Worm (Caenorhabditis elegans) whole organism, L4 larva: ENCODE measurements around the gene F09G8.7.
A peak's percentile ranks its signal among the peaks of the same experiment; 100 is the strongest.

Experiments
- F10B5.3 ChIP-seq: sonication (generic microtip); optimal IDR thresholded peaks from 2 replicates; lab custom pipeline; 2016; ENCODE audit warnings: mild to moderate bottlenecking, missing genetic modification characterization, missing compliant biosample characterization
- F37D6.2 ChIP-seq: sonication (generic microtip); optimal IDR thresholded peaks from 2 replicates; lab custom pipeline; 2016; ENCODE audit warnings: mild to moderate bottlenecking, missing genetic modification characterization, missing compliant biosample characterization
- T20F7.1 ChIP-seq: fragments of 200-800 bp; sonication (Bioruptor generic); optimal IDR thresholded peaks from 2 replicates; lab custom pipeline; 2018; ENCODE audit warnings: mild to moderate bottlenecking, missing genetic modification characterization, missing compliant biosample characterization
- Y48G9A.11 ChIP-seq: fragments of 200-800 bp; sonication (Bioruptor generic); IDR thresholded peaks from 2 replicates; pipeline ENCODE4 v1.3.6; 2022; ENCODE audit warnings: missing genetic modification reagents, missing genetic modification characterization, missing compliant biosample characterization
- Y5F2A.4 ChIP-seq: fragments of 200-800 bp; sonication (Bioruptor generic); optimal IDR thresholded peaks from 2 replicates; lab custom pipeline; 2018; ENCODE audit warnings: mild to moderate bottlenecking, missing genetic modification characterization, missing compliant biosample characterization
- ZK337.2 ChIP-seq: fragments of 200-800 bp; sonication (Bioruptor generic); IDR thresholded peaks from 2 replicates; pipeline ENCODE4 v1.3.6; 2022; ENCODE audit warnings: missing genetic modification reagents, missing genetic modification characterization, missing compliant biosample characterization
- ZK546.5 ChIP-seq, 2 experiments: sonication (generic microtip); optimal IDR thresholded peaks; 2 replicates each; lab custom pipeline; 2017; ENCODE audit warnings: missing biosample characterization in 2 of 2, missing genetic modification characterization in 2 of 2
- ces-1 ChIP-seq: fragments of 150-350 bp; sonication (generic microtip); optimal IDR thresholded peaks from 4 replicates; lab custom pipeline; 2014; ENCODE audit warnings: missing biosample characterization, missing genetic modification reagents, missing genetic modification characterization
- ctbp-1 ChIP-seq: fragments of 200-800 bp; sonication (Bioruptor generic); IDR thresholded peaks from 2 replicates; pipeline ENCODE4 v1.3.6; 2022; ENCODE audit warnings: missing genetic modification reagents, missing genetic modification characterization, missing compliant biosample characterization
- daf-12 ChIP-seq: fragments of 150-350 bp; optimal IDR thresholded peaks from 2 replicates; lab custom pipeline; 2014; ENCODE audit warnings: missing biosample characterization, missing genetic modification reagents, missing genetic modification characterization
- daf-19 ChIP-seq: fragments of 200-800 bp; sonication (Bioruptor generic); conservative IDR thresholded peaks from 2 replicates; pipeline ENCODE4 v1.3.6; 2022; ENCODE audit warnings: missing genetic modification characterization, missing compliant biosample characterization
- daf-8 ChIP-seq: fragments of 200-800 bp; sonication (Bioruptor generic); IDR thresholded peaks from 2 replicates; pipeline ENCODE4 v1.3.6; 2022; ENCODE audit warnings: missing genetic modification characterization, missing compliant biosample characterization
- dmd-6 ChIP-seq: fragments of 200-800 bp; sonication (Bioruptor generic); IDR thresholded peaks from 2 replicates; pipeline ENCODE4 v1.3.6; 2022; ENCODE audit warnings: missing genetic modification reagents, missing genetic modification characterization, missing compliant biosample characterization
- dmd-8 ChIP-seq: fragments of 200-800 bp; sonication (Bioruptor generic); IDR thresholded peaks from 2 replicates; pipeline ENCODE4 v1.3.6; 2022; ENCODE audit warnings: missing genetic modification characterization, missing compliant biosample characterization
- duxl-1 ChIP-seq: sonication (generic microtip); optimal IDR thresholded peaks from 2 replicates; lab custom pipeline; 2016; ENCODE audit warnings: mild to moderate bottlenecking, missing genetic modification characterization, moderate library complexity, missing compliant biosample characterization; ENCODE audit not compliant: poor library complexity
- egl-43 ChIP-seq: fragments of 200-800 bp; sonication (Bioruptor generic); IDR thresholded peaks from 2 replicates; pipeline ENCODE4 v1.3.6; 2022; ENCODE audit warnings: missing genetic modification reagents, missing genetic modification characterization, missing compliant biosample characterization
- fos-1 ChIP-seq: fragments of 150-350 bp; optimal IDR thresholded peaks from 2 replicates; lab custom pipeline; 2014; ENCODE audit warnings: missing biosample characterization, missing genetic modification characterization
- gei-8 ChIP-seq: fragments of 200-800 bp; sonication (Bioruptor generic); optimal IDR thresholded peaks from 2 replicates; lab custom pipeline; 2018; ENCODE audit warnings: mild to moderate bottlenecking, missing genetic modification characterization, missing compliant biosample characterization
- hif-1 ChIP-seq, 2 experiments: sonication (generic microtip); optimal IDR thresholded peaks; 2 replicates each; lab custom pipeline; 2016 to 2017; ENCODE audit warnings: missing compliant biosample characterization in 2 of 2, missing genetic modification characterization in 2 of 2, missing genetic modification reagents in 2 of 2, missing genotype in 2 of 2, mild to moderate bottlenecking in 1 of 2
- hlh-30 ChIP-seq: sonication (generic microtip); optimal IDR thresholded peaks from 2 replicates; lab custom pipeline; 2017; ENCODE audit warnings: antibody characterized with exemption, mild to moderate bottlenecking, missing genetic modification characterization, missing compliant biosample characterization; ENCODE audit not compliant: insufficient read depth
- hmg-1.1 ChIP-seq: fragments of 200-800 bp; sonication (Bioruptor generic); IDR thresholded peaks from 2 replicates; pipeline ENCODE4 v1.3.6; 2022; ENCODE audit warnings: missing genetic modification reagents, missing genetic modification characterization, missing compliant biosample characterization
- lin-1 ChIP-seq: fragments of 200-800 bp; sonication (Bioruptor generic); IDR thresholded peaks from 2 replicates; pipeline ENCODE4 v1.3.6; 2022; ENCODE audit warnings: missing genetic modification reagents, missing genetic modification characterization, missing compliant biosample characterization
- lin-13 ChIP-seq: fragments of 150-350 bp; optimal IDR thresholded peaks from 2 replicates; lab custom pipeline; 2014; ENCODE audit warnings: missing biosample characterization, missing genetic modification reagents, missing genetic modification characterization
- lin-38 ChIP-seq: fragments of 200-800 bp; sonication (Bioruptor generic); IDR thresholded peaks from 2 replicates; pipeline ENCODE4 v1.3.6; 2022; ENCODE audit warnings: missing genetic modification reagents, missing genetic modification characterization, missing compliant biosample characterization
- lin-39 ChIP-seq: fragments of 150-350 bp; optimal IDR thresholded peaks from 2 replicates; lab custom pipeline; 2014; ENCODE audit warnings: missing biosample characterization, missing genetic modification reagents, missing genetic modification characterization
- lsy-2 ChIP-seq, 2 experiments: fragments of 150-350 bp in 1 of 2; sonication (generic microtip) in 1 of 2; optimal IDR thresholded peaks; 2 replicates each; lab custom pipeline; 2014 to 2017; ENCODE audit warnings: missing biosample characterization in 2 of 2, missing genetic modification characterization in 2 of 2
- nhr-102 ChIP-seq: sonication (generic microtip); optimal IDR thresholded peaks from 2 replicates; lab custom pipeline; 2016; ENCODE audit warnings: mild to moderate bottlenecking, missing genetic modification characterization, moderate library complexity, missing compliant biosample characterization
- nhr-11 ChIP-seq: fragments of 150-350 bp; optimal IDR thresholded peaks from 2 replicates; lab custom pipeline; 2014; ENCODE audit warnings: missing biosample characterization, missing genetic modification characterization
- nhr-42 ChIP-seq: fragments of 200-800 bp; sonication (Bioruptor generic); IDR thresholded peaks from 2 replicates; pipeline ENCODE4 v1.3.6; 2022; ENCODE audit warnings: missing genetic modification characterization, missing compliant biosample characterization
- nhr-77 ChIP-seq: fragments of 150-350 bp; optimal IDR thresholded peaks from 2 replicates; lab custom pipeline; 2014; ENCODE audit warnings: missing biosample characterization, missing genetic modification characterization
- pha-4 ChIP-seq, 2 experiments: fragments of 150-350 bp in 1 of 2; fragments of 200-800 bp in 1 of 2; sonication (Bioruptor generic) in 1 of 2; IDR thresholded peaks in 1 of 2; optimal IDR thresholded peaks in 1 of 2; 2 replicates each; pipeline versions ENCODE4 v1.3.6 to Lab custom; 2014 to 2022; ENCODE audit warnings: missing genetic modification characterization in 2 of 2, missing genetic modification reagents in 2 of 2, missing biosample characterization in 1 of 2, missing compliant biosample characterization in 1 of 2
- php-3 ChIP-seq: fragments of 200-800 bp; sonication (Bioruptor generic); IDR thresholded peaks from 2 replicates; pipeline ENCODE4 v1.3.6; 2022; ENCODE audit warnings: missing genetic modification reagents, missing genetic modification characterization, missing compliant biosample characterization
- set-16 ChIP-seq: fragments of 200-800 bp; sonication (Bioruptor generic); IDR thresholded peaks from 2 replicates; pipeline ENCODE4 v1.3.6; 2022; ENCODE audit warnings: missing genetic modification reagents, missing genetic modification characterization, missing compliant biosample characterization
- snpc-4 ChIP-seq: fragments of 150-350 bp; optimal IDR thresholded peaks from 2 replicates; lab custom pipeline; 2014; ENCODE audit warnings: missing biosample characterization, missing genetic modification characterization
- tag-97 ChIP-seq: fragments of 200-800 bp; sonication (Bioruptor generic); IDR thresholded peaks from 2 replicates; pipeline ENCODE4 v1.3.6; 2022; ENCODE audit warnings: missing genetic modification characterization, missing compliant biosample characterization
- tra-1 ChIP-seq: fragments of 200-800 bp; sonication (Bioruptor generic); IDR thresholded peaks from 2 replicates; pipeline ENCODE4 v1.3.6; 2022; ENCODE audit warnings: missing genetic modification reagents, missing genetic modification characterization, missing compliant biosample characterization
- unc-130 ChIP-seq: sonication (generic microtip); optimal IDR thresholded peaks from 2 replicates; lab custom pipeline; 2016; ENCODE audit warnings: missing genetic modification reagents, missing genetic modification characterization, missing compliant biosample characterization
- unc-39 ChIP-seq: sonication (generic microtip); optimal IDR thresholded peaks from 2 replicates; lab custom pipeline; 2017; ENCODE audit warnings: missing biosample characterization, missing genetic modification characterization
- unc-62 ChIP-seq, 3 experiments: fragments of 150-350 bp in 1 of 3; sonication (generic microtip); optimal IDR thresholded peaks in 2 of 3; peaks in 1 of 3; 1 replicate in 1 of 3; 2 replicates in 2 of 3; lab custom pipeline; 2014 to 2017; ENCODE audit warnings: missing biosample characterization in 3 of 3, missing genetic modification characterization in 3 of 3, missing genetic modification reagents in 3 of 3, missing genotype in 1 of 3
- zip-11 ChIP-seq: fragments of 200-800 bp; sonication (Bioruptor generic); IDR thresholded peaks from 2 replicates; pipeline ENCODE4 v1.3.6; 2022; ENCODE audit warnings: missing genetic modification characterization, missing compliant biosample characterization
- zip-2 ChIP-seq: fragments of 150-350 bp; optimal IDR thresholded peaks from 2 replicates; lab custom pipeline; 2014; ENCODE audit warnings: missing biosample characterization, missing genetic modification characterization
- ztf-11 ChIP-seq: fragments of 150-350 bp; optimal IDR thresholded peaks from 2 replicates; lab custom pipeline; 2014; ENCODE audit warnings: missing biosample characterization, missing genetic modification characterization
- ztf-7 ChIP-seq: fragments of 150-350 bp; optimal IDR thresholded peaks from 2 replicates; lab custom pipeline; 2014; ENCODE audit warnings: missing biosample characterization, missing genetic modification characterization

The F09G8.7 gene

ce11 chrIII:8229480-8229879 is 38.7 kb downstream of the F09G8.7 start:
- TF ChIP-seq egl-43 (GFP tag; lab: Robert Waterston, UW) (no peak), nhr-11 (tag; lab: Kevin White, UChicago) (peak; percentile 27), nhr-42 (GFP tag; lab: Robert Waterston, UW) (no peak), hmg-1.1 (GFP tag; lab: Robert Waterston, UW) (0 out of 2 replicates have a peak, but pooled peaks have one; percentile 6), F37D6.2 (tag; lab: Kevin White, UChicago) (peak; percentile 11), daf-8 (GFP tag; lab: Robert Waterston, UW) (no peak), lin-38 (GFP tag; lab: Robert Waterston, UW) (0 out of 2 replicates have a peak, but pooled peaks have one; percentile 13), ZK546.5 (tag; optimal IDR thresholded peaks at IDR 0.05; lab: Kevin White, UChicago) (no peak), lsy-2 (tag; optimal IDR thresholded peaks at IDR 0.05; lab: Kevin White, UChicago) (peak in 1 of 2 experiments; percentile 15), duxl-1 (tag; lab: Kevin White, UChicago) (no peak), ctbp-1 (GFP tag; lab: Robert Waterston, UW) (0 out of 2 replicates have a peak, but pooled peaks have one; percentile 41)

DNA sequence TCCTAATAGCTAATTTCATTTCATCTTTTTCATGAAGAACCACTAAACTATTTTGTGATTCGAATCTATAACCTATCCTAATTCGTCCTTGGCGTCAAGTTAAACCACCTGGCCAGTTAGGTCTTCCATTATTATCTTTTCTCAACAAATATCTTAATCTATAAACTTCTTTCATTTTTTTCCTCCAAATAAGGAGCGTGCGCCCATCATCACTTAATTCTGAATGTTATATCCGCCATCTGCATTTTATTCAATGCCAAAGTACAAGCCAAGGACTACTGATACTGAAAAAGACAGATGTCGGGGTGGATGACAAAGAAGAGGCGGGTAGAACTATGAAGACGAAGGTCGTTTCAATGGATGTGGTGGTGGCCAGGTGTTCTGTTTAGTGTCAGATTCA is 39.2 kb downstream of the F09G8.7 start:
- TF ChIP-seq ztf-7 (tag; lab: Kevin White, UChicago) (no peak), unc-62 (GFP tag; optimal IDR thresholded peaks at IDR 0.05 in 1 of 2; lab: Kevin White, UChicago) (peak in 1 of 2 experiments; percentile 79), unc-62 (tag; optimal IDR thresholded peaks at IDR 0.05; lab: Kevin White, UChicago) (no peak), dmd-8 (GFP tag; lab: Robert Waterston, UW) (no peak), nhr-42 (GFP tag; lab: Robert Waterston, UW) (0 out of 2 replicates have a peak, but pooled peaks have one; percentile 50)

DNA sequence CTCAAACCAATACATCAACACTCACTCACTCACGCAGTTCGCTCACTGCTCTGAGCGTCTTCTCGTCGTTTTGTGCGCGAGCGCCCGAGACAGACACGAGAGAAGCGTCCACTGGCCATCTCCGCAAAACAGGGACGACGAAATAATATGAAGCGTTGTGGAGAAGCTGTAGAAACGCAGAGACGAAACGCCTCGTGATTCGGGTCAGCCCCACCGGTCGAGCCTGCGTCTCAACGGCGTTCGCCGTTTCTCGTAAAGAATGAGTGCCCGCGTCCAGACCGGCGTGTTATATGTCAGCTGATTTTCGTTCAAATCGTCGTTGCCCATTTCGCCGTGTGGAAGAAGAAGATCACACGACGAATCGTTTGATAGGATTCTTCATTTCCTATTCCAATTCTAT is 40.6 kb downstream of the F09G8.7 start, which contains the start of gene fbxl-1:
TSS of gene fbxl-1 (plus strand) at position 320 of the 400 bp plus-strand sequence.
- peak; percentile 99 for TF ChIP-seq hlh-30
- peak; percentile 86 for TF ChIP-seq dmd-6 (GFP tag; lab: Robert Waterston, UW)
- no peak for TF ChIP-seq unc-39 (tag; lab: Kevin White, UChicago)
- peak; percentile 91 for TF ChIP-seq nhr-11 (tag; lab: Kevin White, UChicago)
- no peak for TF ChIP-seq ztf-11 (tag; lab: Kevin White, UChicago)
- peak; percentile 12 for TF ChIP-seq lin-39
- TF ChIP-seq set-16 = peak; percentile 89
- no peak for TF ChIP-seq F10B5.3
- no peak for TF ChIP-seq snpc-4
- no peak for TF ChIP-seq daf-12 (tag; lab: Kevin White, UChicago)
- no peak for TF ChIP-seq zip-11 (GFP tag; lab: Robert Waterston, UW)
- TF ChIP-seq daf-8 (GFP tag; lab: Robert Waterston, UW) = no peak
- no peak for TF ChIP-seq Y48G9A.11 (GFP tag; lab: Robert Waterston, UW)
- peak; percentile 86 for TF ChIP-seq T20F7.1 (GFP tag; lab: Kevin White, UChicago)
- no peak for TF ChIP-seq ces-1 (GFP tag; lab: Kevin White, UChicago)
- peak; percentile 6 for TF ChIP-seq duxl-1 (tag; lab: Kevin White, UChicago)
- no peak for TF ChIP-seq daf-19
- peak; percentile 5 for TF ChIP-seq gei-8
- no peak; the same call in 1 of the 2 replicates for TF ChIP-seq pha-4 (GFP tag; IDR thresholded peaks at IDR 0.05; lab: Robert Waterston, UW)
- TF ChIP-seq pha-4 (tag; optimal IDR thresholded peaks at IDR 0.05; lab: Kevin White, UChicago) = no peak
- TF ChIP-seq tra-1 (GFP tag; lab: Robert Waterston, UW) = no peak
- no peak for TF ChIP-seq ZK337.2 (GFP tag; lab: Robert Waterston, UW)
- no peak for TF ChIP-seq nhr-102
- no peak for TF ChIP-seq tag-97 (GFP tag; lab: Robert Waterston, UW)
- peak; percentile 80 to 82 for TF ChIP-seq lsy-2 (tag; optimal IDR thresholded peaks at IDR 0.05; lab: Kevin White, UChicago)
- TF ChIP-seq ctbp-1 (GFP tag; lab: Robert Waterston, UW) = peak; percentile 78
- 0 out of 2 replicates have a peak, but pooled peaks have one; percentile 39 for TF ChIP-seq php-3 (GFP tag; lab: Robert Waterston, UW)
- TF ChIP-seq lin-1 (GFP tag; lab: Robert Waterston, UW) = 0 out of 2 replicates have a peak, but pooled peaks have one; percentile 35
- peak; percentile 41; the same call in 1 of the 2 replicates for TF ChIP-seq nhr-42 (GFP tag; lab: Robert Waterston, UW)
- no peak for TF ChIP-seq unc-130 (GFP tag; lab: Kevin White, UChicago)
- no peak for TF ChIP-seq fos-1 (tag; lab: Kevin White, UChicago)
- TF ChIP-seq nhr-77 (tag; lab: Kevin White, UChicago) = peak; percentile 83
- no peak for TF ChIP-seq zip-2 (tag; lab: Kevin White, UChicago)
- peak; percentile 37 for TF ChIP-seq lin-13 (GFP tag; lab: Kevin White, UChicago)
- TF ChIP-seq egl-43 (GFP tag; lab: Robert Waterston, UW) = peak; percentile 79
- no peak for TF ChIP-seq Y5F2A.4
- peak; percentile 59 for TF ChIP-seq lin-38 (GFP tag; lab: Robert Waterston, UW)
- peak; percentile 16 to 84 for TF ChIP-seq hif-1 (tag; optimal IDR thresholded peaks at IDR 0.05; lab: Kevin White, UChicago)
